Worm (Caenorhabditis elegans) whole organism, L1 larva: ENCODE data around the gene clec-178.

Experiments
- ama-1 ChIP-seq: fragments of 150-350 bp; optimal IDR thresholded peaks from 2 replicates; lab custom pipeline; 2014
- nhr-28 ChIP-seq: fragments of 150-350 bp; optimal IDR thresholded peaks from 2 replicates; lab custom pipeline; 2014; ENCODE audit warnings: missing biosample characterization, missing genetic modification characterization
- pqm-1 ChIP-seq: sonication (generic microtip); optimal IDR thresholded peaks from 3 replicates; lab custom pipeline; 2017; ENCODE audit warnings: missing biosample characterization, missing genetic modification characterization
- skn-1 ChIP-seq: fragments of 150-350 bp; optimal IDR thresholded peaks from 2 replicates; lab custom pipeline; 2014; ENCODE audit warnings: missing biosample characterization, missing genetic modification characterization

- TF ChIP-seq pqm-1 (tag; lab: Kevin White, UChicago): no peak
- no peak for TF ChIP-seq nhr-28 (tag; lab: Kevin White, UChicago)
- TF ChIP-seq skn-1 (tag; lab: Kevin White, UChicago): no peak
- no peak for TF ChIP-seq ama-1 (lab: Kevin White, UChicago)
Observed at ce11 chrIV:5660239-5660638, 6.5 kb downstream of the clec-178 start, which contains the start of gene skn-1.
